Worm (Caenorhabditis elegans) whole organism, mixed stage, embryonic: ENCODE data around the gene camt-1.

Experiments
- M03D4.4 ChIP-seq: sonication (generic microtip); optimal IDR thresholded peaks from 2 replicates; lab custom pipeline; 2017; ENCODE audit warnings: mild to moderate bottlenecking, missing genetic modification characterization, missing compliant biosample characterization
- blmp-1 ChIP-seq: fragments of 150-350 bp; optimal IDR thresholded peaks from 2 replicates; lab custom pipeline; 2014; ENCODE audit warnings: missing biosample characterization, missing genetic modification characterization
- ceh-39 ChIP-seq: fragments of 150-350 bp; optimal IDR thresholded peaks from 2 replicates; lab custom pipeline; 2014; ENCODE audit warnings: missing biosample characterization, missing genetic modification characterization
- ceh-43 ChIP-seq: fragments of 200-800 bp; sonication (Bioruptor generic); optimal IDR thresholded peaks from 2 replicates; lab custom pipeline; 2018; ENCODE audit warnings: mild to moderate bottlenecking, missing genetic modification characterization, moderate library complexity, missing compliant biosample characterization
- ceh-83 ChIP-seq: fragments of 200-800 bp; sonication (Bioruptor generic); optimal IDR thresholded peaks from 2 replicates; lab custom pipeline; 2018; ENCODE audit warnings: mild to moderate bottlenecking, missing genetic modification characterization, missing compliant biosample characterization
- ces-1 ChIP-seq: fragments of 150-350 bp; optimal IDR thresholded peaks from 2 replicates; lab custom pipeline; 2014; ENCODE audit warnings: missing biosample characterization, missing genetic modification reagents, missing genetic modification characterization
- cnd-1 ChIP-seq: fragments of 200-800 bp; sonication (Bioruptor generic); optimal IDR thresholded peaks from 2 replicates; lab custom pipeline; 2018; ENCODE audit warnings: mild to moderate bottlenecking, missing genetic modification characterization, missing compliant biosample characterization
- drap-1 ChIP-seq: fragments of 200-800 bp; sonication (Bioruptor generic); optimal IDR thresholded peaks from 3 replicates; lab custom pipeline; 2018; ENCODE audit warnings: mild to moderate bottlenecking, missing genetic modification characterization, missing compliant biosample characterization
- elt-1 ChIP-seq: sonication (generic microtip); optimal IDR thresholded peaks from 2 replicates; lab custom pipeline; 2017; ENCODE audit warnings: missing genetic modification characterization, mild to moderate bottlenecking, missing compliant biosample characterization, antibody characterized with exemption, moderate library complexity, borderline replicate concordance; ENCODE audit not compliant: insufficient read depth
- ham-2 ChIP-seq: fragments of 200-800 bp; sonication (Bioruptor generic); optimal IDR thresholded peaks from 2 replicates; lab custom pipeline; 2018; ENCODE audit warnings: mild to moderate bottlenecking, missing genetic modification characterization, missing compliant biosample characterization
- hlh-1 ChIP-seq: fragments of 150-350 bp; optimal IDR thresholded peaks from 2 replicates; lab custom pipeline; 2014; ENCODE audit warnings: missing biosample characterization, missing genetic modification reagents, missing genetic modification characterization
- lin-13 ChIP-seq: fragments of 150-350 bp; optimal IDR thresholded peaks from 2 replicates; lab custom pipeline; 2014; ENCODE audit warnings: missing biosample characterization, missing genetic modification characterization
- lin-32 ChIP-seq: fragments of 200-800 bp; sonication (Bioruptor generic); optimal IDR thresholded peaks from 2 replicates; lab custom pipeline; 2018; ENCODE audit warnings: mild to moderate bottlenecking, missing genetic modification characterization, missing compliant biosample characterization
- lsy-2 ChIP-seq: fragments of 150-350 bp; optimal IDR thresholded peaks from 2 replicates; lab custom pipeline; 2014; ENCODE audit warnings: missing biosample characterization, missing genetic modification characterization
- mab-5 ChIP-seq: fragments of 150-350 bp; optimal IDR thresholded peaks from 2 replicates; lab custom pipeline; 2014; ENCODE audit warnings: missing biosample characterization, missing genetic modification characterization
- mls-2 ChIP-seq: sonication (generic microtip); optimal IDR thresholded peaks from 2 replicates; lab custom pipeline; 2016; ENCODE audit warnings: mild to moderate bottlenecking, missing genetic modification characterization, moderate library complexity, missing compliant biosample characterization
- nhr-12 ChIP-seq: fragments of 150-350 bp; optimal IDR thresholded peaks from 2 replicates; lab custom pipeline; 2014; ENCODE audit warnings: missing biosample characterization, missing genetic modification characterization
- nhr-2 ChIP-seq: fragments of 150-350 bp; optimal IDR thresholded peaks from 2 replicates; lab custom pipeline; 2014; ENCODE audit warnings: missing biosample characterization, missing genetic modification characterization
- nhr-237 ChIP-seq: fragments of 150-350 bp; optimal IDR thresholded peaks from 2 replicates; lab custom pipeline; 2014; ENCODE audit warnings: missing biosample characterization, missing genetic modification characterization
- sem-2 ChIP-seq: fragments of 200-800 bp; sonication (Bioruptor generic); optimal IDR thresholded peaks from 2 replicates; lab custom pipeline; 2018; ENCODE audit warnings: mild to moderate bottlenecking, missing genetic modification characterization, missing compliant biosample characterization
- snpc-4 ChIP-seq: fragments of 150-350 bp; optimal IDR thresholded peaks from 2 replicates; lab custom pipeline; 2014; ENCODE audit warnings: missing biosample characterization, missing genetic modification characterization
- sptf-1 ChIP-seq: sonication (generic microtip); optimal IDR thresholded peaks from 2 replicates; lab custom pipeline; 2017; ENCODE audit warnings: mild to moderate bottlenecking, missing genetic modification characterization, moderate library complexity, missing compliant biosample characterization
- tbx-8 ChIP-seq: fragments of 200-800 bp; sonication (Bioruptor generic); optimal IDR thresholded peaks from 2 replicates; lab custom pipeline; 2018; ENCODE audit warnings: mild to moderate bottlenecking, missing genetic modification characterization, moderate library complexity, missing compliant biosample characterization
- unc-120 ChIP-seq: sonication (generic microtip); optimal IDR thresholded peaks from 2 replicates; lab custom pipeline; 2017; ENCODE audit warnings: missing genetic modification characterization, missing compliant biosample characterization; ENCODE audit not compliant: poor library complexity, severe bottlenecking
- unc-39 ChIP-seq: fragments of 150-350 bp; optimal IDR thresholded peaks from 2 replicates; lab custom pipeline; 2014; ENCODE audit warnings: missing biosample characterization, missing genetic modification characterization
- unc-62 ChIP-seq: fragments of 150-350 bp; optimal IDR thresholded peaks from 2 replicates; lab custom pipeline; 2014; ENCODE audit warnings: missing biosample characterization, missing genetic modification reagents, missing genetic modification characterization
- zip-8 ChIP-seq: fragments of 150-350 bp; optimal IDR thresholded peaks from 2 replicates; lab custom pipeline; 2014; ENCODE audit warnings: missing biosample characterization, missing genetic modification characterization
- ztf-11 ChIP-seq: fragments of 150-350 bp; optimal IDR thresholded peaks from 2 replicates; lab custom pipeline; 2014; ENCODE audit warnings: missing biosample characterization, missing genetic modification characterization

Gene camt-1

DNA sequence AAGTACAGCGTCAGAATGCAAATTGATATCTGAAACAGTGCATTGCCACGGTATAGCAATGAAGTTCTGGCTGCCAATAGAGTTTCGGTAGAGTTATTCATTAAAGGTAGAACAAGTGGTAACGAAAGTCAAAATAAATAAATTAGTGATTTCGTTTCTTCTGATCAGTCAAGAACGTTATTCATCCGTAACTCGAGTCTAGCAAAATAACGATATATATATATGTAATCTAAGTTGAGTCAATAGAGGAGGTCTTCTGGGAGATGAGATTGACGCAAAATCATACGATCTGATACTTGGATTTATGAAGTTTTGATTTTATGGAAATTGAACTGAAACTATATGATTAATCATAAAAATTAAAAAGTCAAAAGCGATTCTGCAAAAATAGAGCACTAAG lies 22.9 kb upstream of the camt-1 start, which contains the start of gene sra-35:
Gene sra-35 (minus strand): TSS at position 101 of the 400 bp plus-strand sequence.
- TF ChIP-seq unc-62 (GFP tag; lab: Kevin White, UChicago) (no peak), lin-13 (tag; lab: Kevin White, UChicago) (no peak), hlh-1 (tag; lab: Kevin White, UChicago) (no peak), blmp-1 (no peak), ces-1 (GFP tag; lab: Kevin White, UChicago) (no peak), ztf-11 (no peak), nhr-2 (tag; lab: Kevin White, UChicago) (no peak), mls-2 (tag; lab: Kevin White, UChicago) (no peak), elt-1 (no peak), drap-1 (GFP tag; lab: Kevin White, UChicago) (no peak), ceh-39 (tag; lab: Kevin White, UChicago) (no peak), nhr-237 (tag; lab: Kevin White, UChicago) (no peak), M03D4.4 (tag; lab: Kevin White, UChicago) (no peak), ceh-43 (GFP tag; lab: Kevin White, UChicago) (no peak), ham-2 (GFP tag; lab: Kevin White, UChicago) (no peak), nhr-12 (tag; lab: Kevin White, UChicago) (no peak)

DNA sequence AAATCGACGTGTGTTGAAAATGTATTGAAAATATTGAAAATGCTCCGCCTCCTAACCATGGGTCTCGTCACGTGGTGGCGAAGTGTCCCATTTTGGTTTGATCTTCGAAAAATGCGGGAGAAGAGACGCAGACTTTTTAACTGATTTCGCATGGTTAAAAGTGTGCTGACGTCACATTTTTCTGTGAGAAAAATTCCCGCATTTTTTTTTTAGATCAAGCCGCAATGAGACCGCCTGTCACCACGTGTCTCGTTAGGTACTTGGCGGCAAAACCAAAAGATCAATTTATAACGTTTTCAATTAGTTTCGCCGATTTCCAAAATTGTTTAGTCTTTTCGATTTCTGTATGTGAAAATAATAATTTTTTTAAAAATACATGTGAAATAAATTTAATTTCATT lies 20.2 kb upstream of the camt-1 start:
- TF ChIP-seq lsy-2 (tag; lab: Kevin White, UChicago) (no peak), ceh-83 (GFP tag; lab: Kevin White, UChicago) (no peak), sptf-1 (tag; lab: Kevin White, UChicago) (no peak)

DNA sequence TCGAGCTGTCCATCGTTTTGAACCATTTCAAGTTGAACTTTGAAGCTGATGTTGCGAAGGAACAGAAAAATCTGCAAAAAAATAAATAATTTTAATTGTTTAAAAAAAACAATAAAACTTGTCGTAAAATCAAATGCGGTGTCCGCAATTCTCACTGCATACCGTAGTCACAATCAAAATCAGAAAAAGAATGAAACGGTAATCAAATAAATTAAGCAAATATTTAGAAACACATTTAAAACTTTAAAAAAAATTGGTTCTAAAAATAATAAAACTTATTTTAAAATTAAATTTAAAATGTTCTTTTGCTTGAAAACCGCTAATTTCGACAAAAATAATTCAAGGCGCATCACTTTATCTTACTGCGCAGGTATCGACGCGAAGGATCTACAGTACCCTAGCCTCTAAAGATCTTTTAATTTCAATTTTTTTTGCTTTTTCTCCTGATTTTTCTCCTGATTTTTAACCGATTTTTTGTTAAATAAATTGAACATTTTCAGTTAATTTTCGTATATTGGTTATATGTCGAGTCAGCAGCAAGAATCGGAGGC lies 18.2 kb upstream of the camt-1 start, which contains the start of the genes B0304.4 and B0304.2:
Gene B0304.4 (minus strand): TSS at position 101 of the 551 bp plus-strand sequence.
Gene B0304.2 (plus strand): TSS at position 501 of the 551 bp plus-strand sequence.
- TF ChIP-seq sptf-1 (tag; lab: Kevin White, UChicago) (no peak), cnd-1 (tag; lab: Kevin White, UChicago) (no peak), hlh-1 (tag; lab: Kevin White, UChicago) (no peak), lsy-2 (tag; lab: Kevin White, UChicago) (no peak)

- TF ChIP-seq lin-13 (tag; lab: Kevin White, UChicago) (no peak), drap-1 (GFP tag; lab: Kevin White, UChicago) (no peak), unc-62 (GFP tag; lab: Kevin White, UChicago) (peak; percentile 62), ces-1 (GFP tag; lab: Kevin White, UChicago) (no peak), lsy-2 (tag; lab: Kevin White, UChicago) (no peak), zip-8 (tag; lab: Kevin White, UChicago) (no peak), unc-120 (tag; lab: Kevin White, UChicago) (peak; percentile 89), snpc-4 (tag; lab: Kevin White, UChicago) (no peak), lin-32 (GFP tag; lab: Kevin White, UChicago) (no peak), sem-2 (GFP tag; lab: Kevin White, UChicago) (no peak), ztf-11 (no peak), ceh-39 (tag; lab: Kevin White, UChicago) (no peak), unc-39 (tag; lab: Kevin White, UChicago) (no peak), mab-5 (tag; lab: Kevin White, UChicago) (no peak), blmp-1 (no peak), hlh-1 (tag; lab: Kevin White, UChicago) (peak; percentile 100), ceh-43 (GFP tag; lab: Kevin White, UChicago) (no peak), tbx-8 (no peak), nhr-12 (tag; lab: Kevin White, UChicago) (no peak), cnd-1 (tag; lab: Kevin White, UChicago) (no peak)
Measured at ce11 chrII:4519976-4520594, 15.1 kb upstream of the camt-1 start.

DNA sequence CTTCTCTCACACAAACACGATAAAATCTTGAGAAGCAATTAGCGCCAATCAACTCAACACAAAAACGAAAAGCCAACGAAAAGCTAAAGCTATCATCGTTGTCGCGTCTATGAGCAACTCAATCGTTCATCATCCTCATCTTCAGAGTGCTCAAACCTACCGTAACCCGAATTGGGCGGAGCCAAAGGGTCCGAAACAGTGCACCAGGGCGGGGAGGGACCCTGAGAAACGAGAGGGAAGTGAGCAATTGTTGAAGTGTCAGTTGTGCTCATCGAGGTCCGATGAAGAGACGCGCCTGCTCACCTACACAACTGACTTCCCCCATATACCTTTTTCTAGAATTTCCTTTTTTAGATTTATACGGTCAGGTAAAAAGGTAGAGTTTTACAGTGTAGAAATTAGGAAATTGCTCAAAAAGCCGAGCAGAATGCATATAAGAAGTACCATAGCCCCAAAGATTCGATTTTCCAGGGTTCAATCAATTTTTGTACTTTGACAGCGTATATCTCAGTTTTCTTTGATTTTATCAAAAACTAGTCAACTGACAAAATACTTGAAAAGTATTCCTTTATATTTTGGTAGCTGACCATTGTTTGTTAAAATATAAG lies 13.5 kb upstream of the camt-1 start, which contains the start of gene hlh-1:
Gene hlh-1 (plus strand): TSS at position 275 of the 608 bp plus-strand sequence.
- TF ChIP-seq unc-120 (tag; lab: Kevin White, UChicago) = peak; percentile 100
- TF ChIP-seq ham-2 (GFP tag; lab: Kevin White, UChicago) = no peak
- TF ChIP-seq blmp-1 = no peak
- peak; percentile 89 for TF ChIP-seq lsy-2 (tag; lab: Kevin White, UChicago)
- peak; percentile 100 for TF ChIP-seq hlh-1 (tag; lab: Kevin White, UChicago)
- peak; percentile 12 for TF ChIP-seq sptf-1 (tag; lab: Kevin White, UChicago)
- peak; percentile 83 for TF ChIP-seq unc-62 (GFP tag; lab: Kevin White, UChicago)
